Worm (Caenorhabditis elegans) whole organism, L4 larva: Measurements from ENCODE around the gene scl-2.
A peak's percentile ranks its signal among the peaks of the same experiment; 100 is the strongest.

Source experiments
- F44E2.7 ChIP-seq: fragments of 200-800 bp; sonication (Bioruptor generic); IDR thresholded peaks from 2 replicates; pipeline ENCODE4 v2.1.2; 2022; ENCODE audit warnings: missing genetic modification characterization, missing compliant biosample characterization
- R02D3.7 ChIP-seq: fragments of 150-350 bp; sonication (generic microtip); optimal IDR thresholded peaks from 3 replicates; lab custom pipeline; 2014; ENCODE audit warnings: missing biosample characterization, missing genetic modification characterization
- Y48G9A.11 ChIP-seq: fragments of 200-800 bp; sonication (Bioruptor generic); IDR thresholded peaks from 2 replicates; pipeline ENCODE4 v1.3.6; 2022; ENCODE audit warnings: missing genetic modification reagents, missing genetic modification characterization, missing compliant biosample characterization
- Y75B8A.6 ChIP-seq: fragments of 200-800 bp; sonication (Bioruptor generic); IDR thresholded peaks from 2 replicates; pipeline ENCODE4 v1.3.6; 2022; ENCODE audit warnings: missing genetic modification reagents, missing genetic modification characterization, missing compliant biosample characterization
- ZK337.2 ChIP-seq: fragments of 200-800 bp; sonication (Bioruptor generic); IDR thresholded peaks from 2 replicates; pipeline ENCODE4 v1.3.6; 2022; ENCODE audit warnings: missing genetic modification reagents, missing genetic modification characterization, missing compliant biosample characterization
- aha-1 ChIP-seq: fragments of 150-350 bp; peaks from one replicate; lab custom pipeline; 2014; ENCODE audit warnings: missing biosample characterization, missing genetic modification characterization
- ceh-20 ChIP-seq: fragments of 200-800 bp; sonication (Bioruptor generic); IDR thresholded peaks from 2 replicates; pipeline ENCODE4 v1.3.6; 2022; ENCODE audit warnings: missing genetic modification reagents, missing genetic modification characterization, missing compliant biosample characterization
- daf-16 ChIP-seq, 3 experiments: sonication (generic microtip); optimal IDR thresholded peaks; 2 replicates each; lab custom pipeline; 2016 to 2017; ENCODE audit warnings: missing genetic modification characterization in 3 of 3, missing genetic modification reagents in 3 of 3, mild to moderate bottlenecking in 2 of 3, missing compliant biosample characterization in 2 of 3, missing biosample characterization in 1 of 3, moderate library complexity in 1 of 3
- daf-19 ChIP-seq: fragments of 200-800 bp; sonication (Bioruptor generic); conservative IDR thresholded peaks from 2 replicates; pipeline ENCODE4 v1.3.6; 2022; ENCODE audit warnings: missing genetic modification characterization, missing compliant biosample characterization
- dmd-6 ChIP-seq: fragments of 200-800 bp; sonication (Bioruptor generic); IDR thresholded peaks from 2 replicates; pipeline ENCODE4 v1.3.6; 2022; ENCODE audit warnings: missing genetic modification reagents, missing genetic modification characterization, missing compliant biosample characterization
- dpl-1 ChIP-seq: fragments of 150-350 bp; optimal IDR thresholded peaks from 2 replicates; lab custom pipeline; 2014; ENCODE audit warnings: missing biosample characterization, missing genetic modification reagents, missing genetic modification characterization
- egl-27 ChIP-seq: sonication (generic microtip); optimal IDR thresholded peaks from 3 replicates; lab custom pipeline; 2017; ENCODE audit warnings: missing biosample characterization, missing genetic modification reagents, missing genetic modification characterization
- gei-8 ChIP-seq: fragments of 200-800 bp; sonication (Bioruptor generic); optimal IDR thresholded peaks from 2 replicates; lab custom pipeline; 2018; ENCODE audit warnings: mild to moderate bottlenecking, missing genetic modification characterization, missing compliant biosample characterization
- hmg-1.1 ChIP-seq: fragments of 200-800 bp; sonication (Bioruptor generic); IDR thresholded peaks from 2 replicates; pipeline ENCODE4 v1.3.6; 2022; ENCODE audit warnings: missing genetic modification reagents, missing genetic modification characterization, missing compliant biosample characterization
- jun-1 ChIP-seq: fragments of 150-350 bp; optimal IDR thresholded peaks from 2 replicates; lab custom pipeline; 2014; ENCODE audit warnings: missing biosample characterization, missing genetic modification reagents, missing genetic modification characterization
- lin-13 ChIP-seq: fragments of 150-350 bp; optimal IDR thresholded peaks from 2 replicates; lab custom pipeline; 2014; ENCODE audit warnings: missing biosample characterization, missing genetic modification reagents, missing genetic modification characterization
- lin-15B ChIP-seq: fragments of 150-350 bp; sonication (generic microtip); optimal IDR thresholded peaks from 3 replicates; lab custom pipeline; 2014; ENCODE audit warnings: missing biosample characterization, missing genetic modification characterization
- lin-39 ChIP-seq: fragments of 150-350 bp; optimal IDR thresholded peaks from 2 replicates; lab custom pipeline; 2014; ENCODE audit warnings: missing biosample characterization, missing genetic modification reagents, missing genetic modification characterization
- mdt-29 ChIP-seq: fragments of 200-800 bp; sonication (Bioruptor generic); IDR thresholded peaks from 2 replicates; pipeline ENCODE4 v1.3.6; 2022; ENCODE audit warnings: missing genetic modification reagents, missing genetic modification characterization, missing compliant biosample characterization
- mes-2 ChIP-seq: sonication (generic microtip); optimal IDR thresholded peaks from 2 replicates; lab custom pipeline; 2016; ENCODE audit warnings: missing genotype, mild to moderate bottlenecking, missing genetic modification characterization, missing compliant biosample characterization; ENCODE audit not compliant: poor library complexity, severe bottlenecking
- mxl-3 ChIP-seq: fragments of 200-800 bp; sonication (Bioruptor generic); optimal IDR thresholded peaks from 2 replicates; lab custom pipeline; 2018; ENCODE audit warnings: mild to moderate bottlenecking, missing genetic modification characterization, missing compliant biosample characterization
- nhr-10 ChIP-seq: fragments of 150-350 bp; optimal IDR thresholded peaks from 2 replicates; lab custom pipeline; 2014; ENCODE audit warnings: missing biosample characterization, missing genetic modification characterization
- nhr-25 ChIP-seq: sonication (generic microtip); optimal IDR thresholded peaks from 2 replicates; lab custom pipeline; 2017; ENCODE audit warnings: missing genetic modification characterization, mild to moderate bottlenecking, missing compliant biosample characterization, antibody characterized with exemption, moderate library complexity, borderline replicate concordance; ENCODE audit not compliant: insufficient read depth
- nhr-28 ChIP-seq: fragments of 150-350 bp; optimal IDR thresholded peaks from 2 replicates; lab custom pipeline; 2014; ENCODE audit warnings: missing biosample characterization, missing genetic modification characterization
- pqm-1 ChIP-seq: sonication (generic microtip); optimal IDR thresholded peaks from 2 replicates; lab custom pipeline; 2017; ENCODE audit warnings: missing biosample characterization, missing genetic modification characterization
- rbr-2 ChIP-seq: sonication (generic microtip); optimal IDR thresholded peaks from 2 replicates; lab custom pipeline; 2016; ENCODE audit warnings: missing genotype, missing genetic modification characterization, missing compliant biosample characterization
- saeg-2 ChIP-seq: fragments of 200-800 bp; sonication (Bioruptor generic); IDR thresholded peaks from 2 replicates; pipeline ENCODE4 v1.3.6; 2022; ENCODE audit warnings: missing genetic modification reagents, missing genetic modification characterization, missing compliant biosample characterization
- sdz-12 ChIP-seq: fragments of 200-800 bp; sonication (Bioruptor generic); optimal IDR thresholded peaks from 2 replicates; lab custom pipeline; 2018; ENCODE audit warnings: mild to moderate bottlenecking, missing genetic modification characterization, missing compliant biosample characterization
- tag-97 ChIP-seq: fragments of 200-800 bp; sonication (Bioruptor generic); IDR thresholded peaks from 2 replicates; pipeline ENCODE4 v1.3.6; 2022; ENCODE audit warnings: missing genetic modification characterization, missing compliant biosample characterization
- unc-62 ChIP-seq, 3 experiments: fragments of 150-350 bp in 1 of 3; sonication (generic microtip); optimal IDR thresholded peaks in 2 of 3; peaks in 1 of 3; 1 replicate in 1 of 3; 2 replicates in 2 of 3; lab custom pipeline; 2014 to 2017; ENCODE audit warnings: missing biosample characterization in 3 of 3, missing genetic modification characterization in 3 of 3, missing genetic modification reagents in 3 of 3, missing genotype in 1 of 3
- vab-7 ChIP-seq: fragments of 200-800 bp; sonication (Bioruptor generic); IDR thresholded peaks from 2 replicates; pipeline ENCODE4 v1.3.6; 2022; ENCODE audit warnings: missing genetic modification reagents, missing genetic modification characterization, missing compliant biosample characterization
- zag-1 ChIP-seq: fragments of 150-350 bp; optimal IDR thresholded peaks from 2 replicates; lab custom pipeline; 2014; ENCODE audit warnings: missing biosample characterization, missing genetic modification characterization
- zfp-2 ChIP-seq: sonication (generic microtip); optimal IDR thresholded peaks from 2 replicates; lab custom pipeline; 2016; ENCODE audit warnings: mild to moderate bottlenecking, missing genetic modification characterization, missing compliant biosample characterization
- zfp-3 ChIP-seq: fragments of 200-800 bp; sonication (Bioruptor generic); conservative IDR thresholded peaks from 2 replicates; pipeline ENCODE4 v1.3.6; 2022; ENCODE audit warnings: missing genetic modification reagents, missing genetic modification characterization, missing compliant biosample characterization
- zip-2 ChIP-seq: fragments of 150-350 bp; optimal IDR thresholded peaks from 2 replicates; lab custom pipeline; 2014; ENCODE audit warnings: missing biosample characterization, missing genetic modification characterization

Gene scl-2

ce11 chrIV:13026762-13027161 lies 30.7 kb upstream of the scl-2 start (continued):
- TF ChIP-seq vab-7 (no peak), rbr-2 (tag; lab: Kevin White, UChicago) (no peak), pqm-1 (tag; lab: Kevin White, UChicago) (peak; percentile 8), dmd-6 (GFP tag; lab: Robert Waterston, UW) (peak; percentile 91), mes-2 (tag; lab: Kevin White, UChicago) (no peak), saeg-2 (GFP tag; lab: Robert Waterston, UW) (no peak), hmg-1.1 (0 out of 2 replicates have a peak, but pooled peaks have one; percentile 17), gei-8 (GFP tag; lab: Kevin White, UChicago) (peak; percentile 12), jun-1 (no peak), aha-1 (peak; percentile 85), daf-16 (GFP tag; optimal IDR thresholded peaks at IDR 0.05; lab: Kevin White, UChicago) (no peak), daf-16 (tag; optimal IDR thresholded peaks at IDR 0.05; lab: Kevin White, UChicago) (peak; percentile 87), F44E2.7 (no peak), nhr-25 (no peak), lin-39 (tag; lab: Kevin White, UChicago) (no peak), mdt-29 (no peak), unc-62 (GFP tag; optimal IDR thresholded peaks at IDR 0.05 in 1 of 2; lab: Kevin White, UChicago) (no peak), unc-62 (tag; optimal IDR thresholded peaks at IDR 0.05; lab: Kevin White, UChicago) (no peak), sdz-12 (GFP tag; lab: Kevin White, UChicago) (no peak), tag-97 (GFP tag; lab: Robert Waterston, UW) (no peak), lin-13 (GFP tag; lab: Kevin White, UChicago) (no peak), nhr-28 (tag; lab: Kevin White, UChicago) (peak; percentile 27), lin-15B (tag; lab: Kevin White, UChicago) (no peak), egl-27 (no peak), daf-19 (GFP tag; lab: Robert Waterston, UW) (no peak), zag-1 (tag; lab: Kevin White, UChicago) (no peak), zfp-2 (no peak), Y48G9A.11 (GFP tag; lab: Robert Waterston, UW) (no peak), R02D3.7 (tag; lab: Kevin White, UChicago) (no peak), zfp-3 (no peak), Y75B8A.6 (no peak), dpl-1 (no peak), ceh-20 (GFP tag; lab: Robert Waterston, UW) (peak; percentile 28; the same call in 1 of the 2 replicates), zip-2 (tag; lab: Kevin White, UChicago) (peak; percentile 6), ZK337.2 (GFP tag; lab: Robert Waterston, UW) (no peak)

DNA sequence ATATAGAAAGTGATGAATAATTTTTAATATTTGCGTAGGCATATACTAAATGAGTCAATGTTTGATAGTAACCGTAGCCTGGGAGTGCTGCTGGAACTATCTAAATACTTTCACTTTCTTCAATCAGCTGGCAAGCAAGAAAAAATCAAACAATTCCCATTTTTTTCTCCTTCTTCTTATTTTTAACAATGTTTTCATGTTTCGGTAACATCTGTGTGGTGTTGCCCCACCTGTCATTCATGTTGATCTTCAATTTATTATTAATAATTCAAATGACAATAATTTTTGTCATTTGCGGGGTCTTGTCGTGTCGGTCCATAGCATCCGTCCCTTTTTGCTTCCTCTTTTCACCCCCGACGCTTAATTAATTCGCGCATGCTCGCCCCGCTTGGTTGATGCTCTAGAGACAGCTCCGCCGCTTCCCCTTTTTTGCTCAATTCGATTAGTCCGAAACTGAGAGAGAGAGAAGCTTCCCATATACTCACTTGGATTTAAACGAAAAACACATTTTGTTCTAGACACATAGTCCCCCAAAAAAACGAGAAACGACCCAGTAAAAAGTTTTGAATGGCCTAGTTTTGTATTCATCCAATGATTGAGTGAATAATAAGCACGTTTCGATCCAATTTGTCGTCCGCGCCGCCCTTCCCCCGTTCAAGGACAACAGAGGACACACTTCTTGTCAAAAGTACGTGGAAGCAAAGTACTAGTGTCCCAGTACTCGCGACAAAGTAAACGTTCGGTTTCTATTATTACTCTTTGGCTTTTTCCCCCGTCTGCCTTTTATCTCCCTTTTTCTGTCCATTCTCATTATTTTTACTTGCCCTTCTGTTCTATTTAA lies 29.5 kb upstream of the scl-2 start:
- TF ChIP-seq nhr-25 (peak; percentile 18), mes-2 (tag; lab: Kevin White, UChicago) (peak; percentile 8), nhr-10 (tag; lab: Kevin White, UChicago) (no peak), mxl-3 (GFP tag; lab: Kevin White, UChicago) (peak; percentile 7), F44E2.7 (no peak), unc-62 (GFP tag; optimal IDR thresholded peaks at IDR 0.05 in 1 of 2; lab: Kevin White, UChicago) (peak in 1 of 2 experiments; percentile 97), unc-62 (tag; optimal IDR thresholded peaks at IDR 0.05; lab: Kevin White, UChicago) (no peak), hmg-1.1 (0 out of 2 replicates have a peak, but pooled peaks have one; percentile 5), rbr-2 (tag; lab: Kevin White, UChicago) (peak; percentile 7)
